Worm (Caenorhabditis elegans) whole organism, young adult: ENCODE data around the gene set-9.
A peak's percentile ranks its signal among the peaks of the same experiment; 100 is the strongest.

Experiments used
- D2030.7 ChIP-seq: fragments of 200-800 bp; sonication (Bioruptor generic); IDR thresholded peaks from 2 replicates; pipeline ENCODE4 v1.3.6; 2022; ENCODE audit warnings: missing genetic modification reagents, missing genetic modification characterization, missing compliant biosample characterization
- F22D6.2 ChIP-seq: sonication (generic microtip); optimal IDR thresholded peaks from 2 replicates; lab custom pipeline; 2016; ENCODE audit warnings: mild to moderate bottlenecking, missing genetic modification characterization, missing compliant biosample characterization
- F57A8.1 ChIP-seq: fragments of 200-800 bp; sonication (Bioruptor generic); optimal IDR thresholded peaks from 2 replicates; lab custom pipeline; 2018; ENCODE audit warnings: mild to moderate bottlenecking, missing genetic modification characterization, moderate library complexity, missing compliant biosample characterization
- K12H6.12 ChIP-seq: fragments of 200-800 bp; sonication (Bioruptor generic); optimal IDR thresholded peaks from 2 replicates; lab custom pipeline; 2018; ENCODE audit warnings: mild to moderate bottlenecking, missing genetic modification characterization, missing compliant biosample characterization
- T07F8.4 ChIP-seq: sonication (generic microtip); optimal IDR thresholded peaks from 2 replicates; lab custom pipeline; 2016; ENCODE audit warnings: mild to moderate bottlenecking, missing genetic modification characterization, moderate library complexity, missing compliant biosample characterization
- Y56A3A.18 ChIP-seq: fragments of 200-800 bp; sonication (Bioruptor generic); IDR thresholded peaks from 2 replicates; pipeline ENCODE4 v1.3.6; 2022; ENCODE audit warnings: missing genetic modification reagents, missing genetic modification characterization, missing compliant biosample characterization
- bed-2 ChIP-seq: fragments of 200-800 bp; sonication (Bioruptor generic); IDR thresholded peaks from 2 replicates; pipeline ENCODE4 v1.3.6; 2022; ENCODE audit warnings: missing genetic modification reagents, missing genetic modification characterization, missing compliant biosample characterization
- cebp-1 ChIP-seq, 2 experiments: fragments of 200-800 bp in 1 of 2; sonication (Bioruptor generic) in 1 of 2; sonication (generic microtip) in 1 of 2; IDR thresholded peaks in 1 of 2; optimal IDR thresholded peaks in 1 of 2; 2 replicates each; pipeline versions ENCODE4 v1.3.6 to Lab custom; 2017 to 2022; ENCODE audit warnings: missing compliant biosample characterization in 2 of 2, missing genetic modification characterization in 2 of 2, mild to moderate bottlenecking in 1 of 2, missing genetic modification reagents in 1 of 2, moderate library complexity in 1 of 2
- ceh-27 ChIP-seq: fragments of 200-800 bp; sonication (Bioruptor generic); optimal IDR thresholded peaks from 2 replicates; lab custom pipeline; 2018; ENCODE audit warnings: mild to moderate bottlenecking, missing genetic modification characterization, moderate library complexity, missing compliant biosample characterization
- chd-7 ChIP-seq: sonication (generic microtip); optimal IDR thresholded peaks from 2 replicates; lab custom pipeline; 2016; ENCODE audit warnings: mild to moderate bottlenecking, missing genetic modification characterization, moderate library complexity, missing compliant biosample characterization
- egl-44 ChIP-seq: fragments of 200-800 bp; sonication (Bioruptor generic); IDR thresholded peaks from 2 replicates; pipeline ENCODE4 v1.3.6; 2022; ENCODE audit warnings: missing genetic modification reagents, missing genetic modification characterization, missing compliant biosample characterization
- fkh-3 ChIP-seq: sonication (generic microtip); optimal IDR thresholded peaks from 2 replicates; lab custom pipeline; 2016; ENCODE audit warnings: mild to moderate bottlenecking, missing genetic modification characterization, missing compliant biosample characterization
- lin-54 ChIP-seq: fragments of 200-800 bp; sonication (Bioruptor generic); optimal IDR thresholded peaks from 2 replicates; lab custom pipeline; 2018; ENCODE audit warnings: mild to moderate bottlenecking, missing genetic modification characterization, missing compliant biosample characterization
- lir-1 ChIP-seq: fragments of 200-800 bp; sonication (Bioruptor generic); conservative IDR thresholded peaks from 2 replicates; pipeline ENCODE4 v1.3.6; 2022; ENCODE audit warnings: missing genetic modification reagents, missing genetic modification characterization, missing compliant biosample characterization
- lsy-27 ChIP-seq: sonication (generic microtip); optimal IDR thresholded peaks from 2 replicates; lab custom pipeline; 2017; ENCODE audit warnings: missing genetic modification characterization, mild to moderate bottlenecking, missing compliant biosample characterization, antibody characterized with exemption, missing genotype, borderline replicate concordance; ENCODE audit not compliant: insufficient read depth
- madf-10 ChIP-seq: sonication (generic microtip); optimal IDR thresholded peaks from 2 replicates; lab custom pipeline; 2016; ENCODE audit warnings: mild to moderate bottlenecking, missing genetic modification characterization, missing compliant biosample characterization
- madf-6 ChIP-seq: fragments of 200-800 bp; sonication (Bioruptor generic); IDR thresholded peaks from 2 replicates; pipeline ENCODE4 v1.3.6; 2022; ENCODE audit warnings: missing genetic modification reagents, missing genetic modification characterization, missing compliant biosample characterization
- mcd-1 ChIP-seq: fragments of 200-800 bp; sonication (Bioruptor generic); IDR thresholded peaks from 2 replicates; pipeline ENCODE4 v1.3.6; 2022; ENCODE audit warnings: missing genetic modification reagents, missing genetic modification characterization, missing compliant biosample characterization
- nfya-2 ChIP-seq: fragments of 200-800 bp; sonication (Bioruptor generic); IDR thresholded peaks from 2 replicates; pipeline ENCODE4 v1.3.6; 2022; ENCODE audit warnings: missing genetic modification reagents, missing genetic modification characterization, missing compliant biosample characterization
- nhr-120 ChIP-seq: fragments of 200-800 bp; sonication (Bioruptor generic); IDR thresholded peaks from 2 replicates; pipeline ENCODE4 v1.3.6; 2022; ENCODE audit warnings: missing genetic modification characterization, missing compliant biosample characterization
- pbrm-1 ChIP-seq: fragments of 200-800 bp; sonication (Bioruptor generic); IDR thresholded peaks from 2 replicates; pipeline ENCODE4 v1.3.6; 2022; ENCODE audit warnings: missing genetic modification reagents, missing genetic modification characterization, missing compliant biosample characterization
- snpc-1.1 ChIP-seq: sonication (generic microtip); optimal IDR thresholded peaks from 2 replicates; lab custom pipeline; 2017; ENCODE audit warnings: missing genetic modification characterization, mild to moderate bottlenecking, missing compliant biosample characterization, antibody characterized with exemption, moderate library complexity, missing genotype, missing genetic modification reagents; ENCODE audit not compliant: insufficient read depth
- snpc-1.3 ChIP-seq: sonication (generic microtip); optimal IDR thresholded peaks from 2 replicates; lab custom pipeline; 2017; ENCODE audit warnings: missing genetic modification characterization, mild to moderate bottlenecking, missing compliant biosample characterization, antibody characterized with exemption, moderate library complexity, missing genotype, missing genetic modification reagents; ENCODE audit not compliant: insufficient read depth
- snpc-3.4 ChIP-seq: sonication (generic microtip); optimal IDR thresholded peaks from 2 replicates; lab custom pipeline; 2017; ENCODE audit warnings: missing genetic modification characterization, mild to moderate bottlenecking, missing compliant biosample characterization, antibody characterized with exemption, moderate library complexity, missing genotype, missing genetic modification reagents
- somi-1 ChIP-seq: fragments of 200-800 bp; sonication (Bioruptor generic); optimal IDR thresholded peaks from 2 replicates; lab custom pipeline; 2018; ENCODE audit warnings: mild to moderate bottlenecking, missing genetic modification characterization, missing compliant biosample characterization
- unc-62 ChIP-seq: fragments of 150-350 bp; optimal IDR thresholded peaks from 2 replicates; lab custom pipeline; 2014; ENCODE audit warnings: missing biosample characterization, missing genetic modification reagents, missing genetic modification characterization
- zfh-2 ChIP-seq: fragments of 200-800 bp; sonication (Bioruptor generic); conservative IDR thresholded peaks from 2 replicates; pipeline ENCODE4 v1.3.6; 2022; ENCODE audit warnings: missing genetic modification reagents, missing genetic modification characterization, missing compliant biosample characterization
- ztf-18 ChIP-seq: sonication (generic microtip); optimal IDR thresholded peaks from 2 replicates; lab custom pipeline; 2016; ENCODE audit warnings: missing genotype, mild to moderate bottlenecking, missing genetic modification characterization, missing compliant biosample characterization

The set-9 gene

DNA sequence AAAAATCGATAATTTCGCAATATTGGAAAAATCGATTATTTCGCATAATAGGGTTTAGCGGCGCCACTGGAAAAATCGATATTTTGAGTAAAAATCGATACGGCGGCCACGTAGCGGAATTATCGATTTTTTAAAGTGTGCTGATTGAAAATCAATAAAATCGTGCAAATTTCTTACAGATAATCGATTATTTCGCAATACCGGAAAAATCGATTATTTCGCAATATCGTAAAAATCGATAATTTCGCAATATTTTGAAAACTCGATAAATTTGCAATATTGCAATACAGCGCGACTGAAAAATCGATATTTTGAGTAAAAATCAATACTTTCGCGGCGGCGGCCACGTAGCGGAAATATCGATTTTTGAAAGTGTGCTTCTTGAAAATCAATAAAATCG lies 9.9 kb downstream of the set-9 start:
- peak; percentile 75 for TF ChIP-seq cebp-1 (GFP tag; IDR thresholded peaks at IDR 0.05; lab: Robert Waterston, UW)
- TF ChIP-seq cebp-1 (tag; optimal IDR thresholded peaks at IDR 0.05; lab: Kevin White, UChicago): peak; percentile 79
- TF ChIP-seq F57A8.1 (GFP tag; lab: Kevin White, UChicago): no peak
- TF ChIP-seq, all 124 proteins: peak for 1

ce11 chrIV:4318056-4318455 lies 10.4 kb downstream of the set-9 start:
- TF ChIP-seq cebp-1 (GFP tag; IDR thresholded peaks at IDR 0.05; lab: Robert Waterston, UW) (peak; percentile 77), cebp-1 (tag; optimal IDR thresholded peaks at IDR 0.05; lab: Kevin White, UChicago) (peak; percentile 95), lir-1 (GFP tag; lab: Robert Waterston, UW) (no peak), pbrm-1 (GFP tag; lab: Robert Waterston, UW) (no peak), lsy-27 (tag; lab: Kevin White, UChicago) (no peak), unc-62 (GFP tag; lab: Kevin White, UChicago) (no peak), somi-1 (no peak), nhr-120 (GFP tag; lab: Robert Waterston, UW) (no peak)

- TF ChIP-seq lir-1 (GFP tag; lab: Robert Waterston, UW): no peak
- no peak for TF ChIP-seq mcd-1 (GFP tag; lab: Robert Waterston, UW)
- no peak for TF ChIP-seq madf-6 (GFP tag; lab: Robert Waterston, UW)
- TF ChIP-seq T07F8.4 (tag; lab: Kevin White, UChicago): no peak
- TF ChIP-seq egl-44 (GFP tag; lab: Robert Waterston, UW): no peak
- TF ChIP-seq lsy-27 (tag; lab: Kevin White, UChicago): no peak
- TF ChIP-seq lin-54 (GFP tag; lab: Kevin White, UChicago): no peak
- no peak for TF ChIP-seq ceh-27 (GFP tag; lab: Kevin White, UChicago)
- TF ChIP-seq snpc-1.3: no peak
- no peak for TF ChIP-seq chd-7
- no peak for TF ChIP-seq Y56A3A.18 (GFP tag; lab: Robert Waterston, UW)
- TF ChIP-seq madf-10 (tag; lab: Kevin White, UChicago): no peak
These were observed 11.8 kb downstream of the set-9 start for ce11 chrIV:4319473-4319872.

- no peak for TF ChIP-seq ztf-18 (tag; lab: Kevin White, UChicago)
- no peak for TF ChIP-seq bed-2
- TF ChIP-seq zfh-2 (GFP tag; lab: Robert Waterston, UW): no peak
- TF ChIP-seq F22D6.2 (tag; lab: Kevin White, UChicago): no peak
- no peak for TF ChIP-seq K12H6.12
- TF ChIP-seq, all 124 proteins: peak for 0
These were observed 18.7 kb downstream of the set-9 start, which contains the start of gene trpl-2 for ce11 chrIV:4326445-4326844. TSS of gene trpl-2 (plus strand) at chrIV:4326654.

DNA sequence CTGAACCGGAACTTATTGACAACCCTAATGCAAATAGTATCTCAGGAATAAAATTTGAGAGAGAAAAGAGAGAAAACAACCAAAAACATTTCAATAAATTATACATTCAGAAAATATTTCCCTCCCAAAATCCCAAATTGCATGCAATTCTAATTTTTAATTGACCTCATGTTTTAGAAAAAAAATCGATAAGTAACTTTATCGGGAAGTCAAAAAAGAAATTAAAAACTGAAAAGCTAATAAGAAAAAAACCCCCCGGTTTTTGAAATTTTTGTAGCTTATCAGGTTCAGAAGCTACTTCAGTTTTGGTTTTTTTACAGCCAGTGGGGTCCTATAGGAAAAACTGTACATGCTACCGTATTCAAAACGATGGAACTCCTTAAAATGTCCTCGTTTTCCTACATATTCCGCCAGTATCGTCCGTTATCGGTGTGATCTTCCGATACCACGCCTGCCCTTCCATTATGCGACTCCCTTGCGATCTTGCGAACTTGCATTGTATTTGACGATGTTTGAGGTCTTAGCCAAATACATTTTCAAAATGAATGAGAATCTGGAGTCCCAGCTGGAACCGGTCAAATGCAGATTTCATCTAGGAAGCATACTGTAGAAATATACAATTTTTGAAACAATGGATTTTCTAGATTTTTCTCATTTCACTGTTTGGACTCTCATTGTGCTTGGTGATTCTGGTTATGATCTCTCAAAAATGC lies 28.6 kb downstream of the set-9 start, which contains the start of the genes W03B1.3 and oac-51:
TSS of gene W03B1.3 (minus strand) at position 101 of the 713 bp plus-strand sequence.
TSS of gene oac-51 (plus strand) at position 663 of the 713 bp plus-strand sequence.
- no peak for TF ChIP-seq fkh-3 (tag; lab: Kevin White, UChicago)
- TF ChIP-seq snpc-1.1 (tag; lab: Kevin White, UChicago): no peak
- TF ChIP-seq zfh-2 (GFP tag; lab: Robert Waterston, UW): no peak
- no peak for TF ChIP-seq D2030.7
- TF ChIP-seq snpc-3.4: no peak
- TF ChIP-seq nfya-2 (GFP tag; lab: Robert Waterston, UW): no peak
